Worm (Caenorhabditis elegans): Measurements from ENCODE around the gene srx-78.

Gene srx-78

DNA sequence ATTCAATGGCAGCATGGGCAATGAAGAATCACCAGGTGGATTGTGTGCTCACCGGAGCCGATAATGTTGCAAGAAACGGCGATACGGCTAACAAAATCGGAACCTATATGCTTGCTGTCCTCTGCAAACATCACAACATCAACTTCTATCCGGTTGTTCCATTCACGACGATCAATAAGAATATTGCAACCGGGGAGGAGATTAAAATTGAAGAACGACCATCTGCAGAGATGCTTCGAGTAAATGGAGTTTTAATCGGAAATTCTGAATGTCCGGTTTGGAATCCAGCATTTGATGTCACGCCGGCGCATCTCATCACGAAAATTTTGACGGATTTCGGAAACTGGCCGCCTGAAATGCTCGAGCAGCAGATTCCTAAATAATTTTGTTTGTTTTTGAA, 11.2 kb upstream of the srx-78 start:
- TF ChIP-seq lsy-12 (tag; optimal IDR thresholded peaks at IDR 0.05) (no peak), elt-2 (tag; optimal IDR thresholded peaks at IDR 0.05) (peak; percentile 15), pqm-1 (tag; optimal IDR thresholded peaks at IDR 0.05) (no peak), fkh-10 (GFP tag; optimal IDR thresholded peaks at IDR 0.05) (no peak), ama-1 (optimal IDR thresholded peaks at IDR 0.05) (peak; percentile 84), jun-1 (tag; optimal IDR thresholded peaks at IDR 0.05) (no peak)

DNA sequence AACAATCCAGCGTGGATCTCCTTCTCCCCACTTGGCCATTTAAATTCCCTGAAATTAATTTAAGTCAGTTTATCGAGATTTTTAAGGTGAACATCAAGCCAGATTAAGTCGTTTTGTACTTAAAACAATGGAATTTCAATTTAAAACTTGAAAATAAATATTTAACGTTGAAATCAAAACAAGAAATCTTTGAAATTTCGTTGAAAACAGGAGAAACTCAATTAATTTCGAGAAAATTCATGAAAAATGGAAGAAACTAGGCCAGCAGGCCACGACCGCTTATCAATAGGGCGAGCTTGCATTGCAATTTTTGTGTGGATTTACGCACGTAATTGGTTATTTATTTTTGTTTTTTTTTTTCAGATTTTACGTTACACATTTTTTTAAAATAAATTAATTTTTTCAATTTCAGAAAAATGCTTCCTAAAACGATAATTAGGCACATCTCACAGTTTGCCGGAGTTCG, 9.5 kb upstream of the srx-78 start, which contains the start of the genes ahsa-1 and C01G10.7:
ahsa-1 (minus strand) TSS at position 51 of the 466 bp plus-strand sequence.
C01G10.7 (plus strand) TSS at position 413 of the 466 bp plus-strand sequence.
- TF ChIP-seq ceh-16 (tag; optimal IDR thresholded peaks at IDR 0.05) (no peak), lin-15B (tag; optimal IDR thresholded peaks at IDR 0.05) (peak; percentile 99), nhr-43 (tag; optimal IDR thresholded peaks at IDR 0.05; ENCODE audit: poor library complexity, severe bottlenecking) (peak; percentile 95), elt-2 (tag; optimal IDR thresholded peaks at IDR 0.05) (peak; percentile 61), zag-1 (tag; optimal IDR thresholded peaks at IDR 0.05) (no peak), nhr-28 (tag; optimal IDR thresholded peaks at IDR 0.05) (no peak), pqm-1 (tag; optimal IDR thresholded peaks at IDR 0.05) (peak; percentile 82), fkh-2 (tag; optimal IDR thresholded peaks at IDR 0.05) (no peak), nhr-25 (tag; optimal IDR thresholded peaks at IDR 0.05) (peak; percentile 86), nfya-1 (tag; optimal IDR thresholded peaks at IDR 0.05; ENCODE audit: insufficient read depth) (peak; percentile 89), nhr-67 (tag; optimal IDR thresholded peaks at IDR 0.05) (no peak), mdl-1 (tag; optimal IDR thresholded peaks at IDR 0.05) (no peak), elt-3 (tag; optimal IDR thresholded peaks at IDR 0.05) (no peak), snpc-4 (tag; optimal IDR thresholded peaks at IDR 0.05) (peak; percentile 87), elt-1 (tag; optimal IDR thresholded peaks at IDR 0.05) (no peak), skn-1 (tag; optimal IDR thresholded peaks at IDR 0.05) (peak; percentile 15), ztf-4 (tag; optimal IDR thresholded peaks at IDR 0.05) (no peak), nhr-77 (tag; optimal IDR thresholded peaks at IDR 0.05) (peak; percentile 37), egl-5 (tag; optimal IDR thresholded peaks at IDR 0.05) (peak; percentile 87), hmg-11 (tag; optimal IDR thresholded peaks at IDR 0.05) (peak; percentile 83), fkh-10 (GFP tag; optimal IDR thresholded peaks at IDR 0.05) (peak; percentile 92), daf-12 (tag; optimal IDR thresholded peaks at IDR 0.05) (no peak), pha-4 (tag; optimal IDR thresholded peaks at IDR 0.05) (peak; percentile 95), jun-1 (tag; optimal IDR thresholded peaks at IDR 0.05) (peak; percentile 58), nhr-76 (tag; optimal IDR thresholded peaks at IDR 0.05) (peak; percentile 0), ama-1 (optimal IDR thresholded peaks at IDR 0.05) (no peak), ceh-82 (tag; optimal IDR thresholded peaks at IDR 0.05) (peak; percentile 68), fos-1 (tag; optimal IDR thresholded peaks at IDR 0.05) (no peak), nhr-237 (tag; optimal IDR thresholded peaks at IDR 0.05) (no peak), ztf-11 (tag; optimal IDR thresholded peaks at IDR 0.05) (no peak), nhr-11 (tag; optimal IDR thresholded peaks at IDR 0.05) (peak; percentile 11), ceh-28 (tag; optimal IDR thresholded peaks at IDR 0.05) (peak; percentile 77), egl-27 (tag; optimal IDR thresholded peaks at IDR 0.05) (peak; percentile 13), unc-39 (tag; optimal IDR thresholded peaks at IDR 0.05) (no peak), tbx-2 (tag; optimal IDR thresholded peaks at IDR 0.05) (peak; percentile 37), aly-2 (tag; optimal IDR thresholded peaks at IDR 0.05) (no peak), ZK546.5 (tag; optimal IDR thresholded peaks at IDR 0.05) (no peak), nhr-12 (tag; optimal IDR thresholded peaks at IDR 0.05) (no peak), R02D3.7 (tag; optimal IDR thresholded peaks at IDR 0.05) (peak; percentile 98), nhr-23 (tag; optimal IDR thresholded peaks at IDR 0.05) (no peak), ceh-9 (tag; optimal IDR thresholded peaks at IDR 0.05) (no peak), eor-1 (tag; optimal IDR thresholded peaks at IDR 0.05) (peak in 1 of 2 experiments; percentile 45), mml-1 (tag; optimal IDR thresholded peaks at IDR 0.05) (no peak), unc-62 (GFP tag; optimal IDR thresholded peaks at IDR 0.05) (no peak), sea-2 (GFP tag; optimal IDR thresholded peaks at IDR 0.05) (no peak), lsy-12 (tag; optimal IDR thresholded peaks at IDR 0.05) (peak; percentile 85), lin-39 (tag; optimal IDR thresholded peaks at IDR 0.05) (peak; percentile 75)
